Fruit fly (Drosophila melanogaster) whole organism, wandering third instar larva: ENCODE data around the gene Mad.

Experiments
- CG9705 ChIP-seq: fragments of 200-800 bp; sonication (Bioruptor generic); optimal IDR thresholded peaks from 2 replicates; lab custom pipeline; 2018; ENCODE audit warnings: missing biosample characterization, mild to moderate bottlenecking, missing genetic modification characterization
- Dfd ChIP-seq: fragments of >200 bp; optimal IDR thresholded peaks from 2 replicates; lab custom pipeline; 2017; ENCODE audit warnings: missing biosample characterization, missing genetic modification characterization
- HLH106 ChIP-seq: fragments of 200-800 bp; optimal IDR thresholded peaks from 3 replicates; lab custom pipeline; 2019; ENCODE audit warnings: missing biosample characterization, mild to moderate bottlenecking, missing genetic modification characterization, moderate library complexity
- Jra ChIP-seq: sonication (Bioruptor generic); optimal IDR thresholded peaks from 2 replicates; lab custom pipeline; 2016; ENCODE audit warnings: missing biosample characterization, missing genetic modification characterization
- Mio ChIP-seq: sonication (Bioruptor generic); optimal IDR thresholded peaks from 2 replicates; lab custom pipeline; 2016; ENCODE audit warnings: missing biosample characterization, missing genetic modification characterization
- OdsH ChIP-seq: fragments of 200-800 bp; sonication (Bioruptor generic); optimal IDR thresholded peaks from 2 replicates; lab custom pipeline; 2016; ENCODE audit warnings: missing biosample characterization, mild to moderate bottlenecking, missing genetic modification characterization
- fru ChIP-seq: fragments of 200-800 bp; sonication (Bioruptor generic); optimal IDR thresholded peaks from 3 replicates; lab custom pipeline; 2016; ENCODE audit warnings: missing biosample characterization, mild to moderate bottlenecking, missing genetic modification characterization
- lola ChIP-seq: fragments of >200 bp; optimal IDR thresholded peaks from 2 replicates; lab custom pipeline; 2017; ENCODE audit warnings: missing biosample characterization, missing genetic modification characterization
- pan ChIP-seq: fragments of >200 bp; optimal IDR thresholded peaks from 2 replicates; lab custom pipeline; 2017
- sage ChIP-seq: fragments of 200-800 bp; sonication (Bioruptor generic); optimal IDR thresholded peaks from 2 replicates; lab custom pipeline; 2016; ENCODE audit warnings: missing biosample characterization, mild to moderate bottlenecking, missing genetic modification characterization
- sv ChIP-seq: fragments of 200-800 bp; sonication (Bioruptor generic); optimal IDR thresholded peaks from 3 replicates; lab custom pipeline; 2016; ENCODE audit warnings: missing biosample characterization, missing genetic modification characterization
- tai ChIP-seq: sonication (Bioruptor generic); optimal IDR thresholded peaks from 2 replicates; lab custom pipeline; 2016; ENCODE audit warnings: missing biosample characterization, missing genetic modification characterization
- usp ChIP-seq: fragments of >200 bp; optimal IDR thresholded peaks from 2 replicates; lab custom pipeline; 2017; ENCODE audit warnings: missing biosample characterization, missing genetic modification characterization

- TF ChIP-seq usp (GFP tag; lab: Kevin White, UChicago), result no peak
- no peak for TF ChIP-seq fru (GFP tag; lab: Kevin White, UChicago)
- no peak for TF ChIP-seq pan (lab: Kevin White, UChicago)
- no peak for TF ChIP-seq CG9705 (GFP tag; lab: Kevin White, UChicago)
- TF ChIP-seq sage (GFP tag; lab: Kevin White, UChicago), result no peak
- no peak for TF ChIP-seq sv (GFP tag; lab: Kevin White, UChicago)
- TF ChIP-seq Jra (GFP tag; lab: Kevin White, UChicago), result no peak
- no peak for TF ChIP-seq OdsH (GFP tag; lab: Kevin White, UChicago)
- no peak for TF ChIP-seq tai (GFP tag; lab: Kevin White, UChicago)
- no peak for TF ChIP-seq lola (GFP tag; lab: Kevin White, UChicago)
- TF ChIP-seq HLH106 (tag; lab: Kevin White, UChicago), result no peak
- no peak for TF ChIP-seq Dfd (GFP tag; lab: Kevin White, UChicago)
- no peak for TF ChIP-seq Mio
Measured at dm6 chr2L:3173740-3174139, 14.3 kb upstream of the Mad start, which contains the start of the genes CG31698 and CG15404.
